Worm (Caenorhabditis elegans) whole organism, early embryonic: ENCODE results near the gene C50F4.6.
A peak's percentile ranks its signal among the peaks of the same experiment; 100 is the strongest.

ENCODE experiments used
- B0310.2 ChIP-seq: sonication (generic microtip); optimal IDR thresholded peaks from 2 replicates; lab custom pipeline; 2016; ENCODE audit warnings: mild to moderate bottlenecking, missing genetic modification characterization, missing compliant biosample characterization
- F13C5.2 ChIP-seq: sonication (generic microtip); optimal IDR thresholded peaks from 2 replicates; lab custom pipeline; 2017; ENCODE audit warnings: mild to moderate bottlenecking, missing genetic modification characterization, inconsistent platforms, missing compliant biosample characterization
- aly-1 ChIP-seq: sonication (generic microtip); optimal IDR thresholded peaks from 2 replicates; lab custom pipeline; 2016; ENCODE audit warnings: missing genetic modification characterization, missing compliant biosample characterization
- ama-1 ChIP-seq: fragments of 150-350 bp; optimal IDR thresholded peaks from 2 replicates; lab custom pipeline; 2014
- ceh-13 ChIP-seq: fragments of 200-800 bp; sonication (Bioruptor generic); optimal IDR thresholded peaks from 2 replicates; lab custom pipeline; 2018; ENCODE audit warnings: mild to moderate bottlenecking, missing genetic modification characterization, missing compliant biosample characterization
- ceh-36 ChIP-seq: sonication (generic microtip); optimal IDR thresholded peaks from 2 replicates; lab custom pipeline; 2016; ENCODE audit warnings: missing genetic modification characterization, inconsistent platforms, missing compliant biosample characterization
- ets-7 ChIP-seq: sonication (generic microtip); optimal IDR thresholded peaks from 2 replicates; lab custom pipeline; 2016; ENCODE audit warnings: missing genotype, missing genetic modification characterization, missing compliant biosample characterization
- flt-1 ChIP-seq: fragments of 200-800 bp; sonication (Bioruptor generic); IDR thresholded peaks from 2 replicates; pipeline ENCODE4 v1.3.6; 2022; ENCODE audit warnings: missing genetic modification characterization, missing compliant biosample characterization
- hmbx-1 ChIP-seq: sonication (generic microtip); optimal IDR thresholded peaks from 2 replicates; lab custom pipeline; 2016; ENCODE audit warnings: mild to moderate bottlenecking, missing genetic modification characterization, missing compliant biosample characterization
- hmg-4 ChIP-seq: fragments of 200-800 bp; sonication (Bioruptor generic); optimal IDR thresholded peaks from 2 replicates; lab custom pipeline; 2018; ENCODE audit warnings: mild to moderate bottlenecking, missing genetic modification characterization, missing compliant biosample characterization
- hnd-1 ChIP-seq: sonication (generic microtip); optimal IDR thresholded peaks from 2 replicates; lab custom pipeline; 2016; ENCODE audit warnings: missing genetic modification characterization, missing compliant biosample characterization
- pes-1 ChIP-seq: fragments of 200-800 bp; sonication (Bioruptor generic); IDR thresholded peaks from 2 replicates; pipeline ENCODE4 v1.3.6; 2022; ENCODE audit warnings: missing genetic modification reagents, missing genetic modification characterization, missing compliant biosample characterization
- scrt-1 ChIP-seq: fragments of 200-800 bp; sonication (Bioruptor generic); IDR thresholded peaks from 2 replicates; pipeline ENCODE4 v1.3.6; 2022; ENCODE audit warnings: missing genetic modification characterization, missing compliant biosample characterization
- sea-1 ChIP-seq: fragments of 200-800 bp; sonication (Bioruptor generic); conservative IDR thresholded peaks from 2 replicates; pipeline ENCODE4 v1.3.6; 2022; ENCODE audit warnings: missing genetic modification characterization, missing compliant biosample characterization
- tbx-11 ChIP-seq: fragments of 200-800 bp; sonication (Bioruptor generic); IDR thresholded peaks from 2 replicates; pipeline ENCODE4 v1.3.6; 2022; ENCODE audit warnings: missing genetic modification characterization, missing compliant biosample characterization
- tbx-37 ChIP-seq: fragments of 200-800 bp; sonication (Bioruptor generic); conservative IDR thresholded peaks from 2 replicates; pipeline ENCODE4 v1.3.6; 2022; ENCODE audit warnings: missing genetic modification reagents, missing genetic modification characterization, missing compliant biosample characterization
- tra-4 ChIP-seq: sonication (generic microtip); optimal IDR thresholded peaks from 2 replicates; lab custom pipeline; 2017; ENCODE audit warnings: missing genetic modification characterization, missing compliant biosample characterization

Gene C50F4.6

ce11 chrV:9568707-9569106, 22.8 kb downstream of the C50F4.6 start, which contains the start of gene F25B3.4:
F25B3.4 (minus strand) TSS chrV:9568807.
- no peak for TF ChIP-seq scrt-1 (GFP tag; lab: Robert Waterston, UW)
- no peak for TF ChIP-seq sea-1
- TF ChIP-seq ceh-13, result no peak
- no peak for TF ChIP-seq ets-7 (tag; lab: Kevin White, UChicago)
- TF ChIP-seq ama-1, result no peak
- no peak for TF ChIP-seq F13C5.2
- no peak for TF ChIP-seq hmbx-1 (tag; lab: Kevin White, UChicago)

- TF ChIP-seq ama-1 (no peak), hnd-1 (tag; lab: Kevin White, UChicago) (no peak), hmg-4 (GFP tag; lab: Kevin White, UChicago) (no peak), ceh-13 (no peak), B0310.2 (tag; lab: Kevin White, UChicago) (no peak), pes-1 (GFP tag; lab: Robert Waterston, UW) (no peak), tbx-11 (GFP tag; lab: Robert Waterston, UW) (no peak), tra-4 (tag; lab: Kevin White, UChicago) (no peak), aly-1 (tag; lab: Kevin White, UChicago) (no peak), F13C5.2 (no peak), ceh-36 (tag; lab: Kevin White, UChicago) (no peak), scrt-1 (GFP tag; lab: Robert Waterston, UW) (no peak), flt-1 (no peak)
Observed at ce11 chrV:9570197-9570596, 24.3 kb downstream of the C50F4.6 start, which contains the start of gene F25B3.5. F25B3.5 (minus strand) TSS chrV:9570297.

ce11 chrV:9571056-9571455, 25.2 kb downstream of the C50F4.6 start:
- TF ChIP-seq aly-1 (tag; lab: Kevin White, UChicago) (no peak), hnd-1 (tag; lab: Kevin White, UChicago) (no peak), ama-1 (no peak), ceh-36 (tag; lab: Kevin White, UChicago) (no peak), tbx-37 (GFP tag; lab: Robert Waterston, UW) (no peak), ceh-13 (no peak), flt-1 (no peak), tbx-11 (GFP tag; lab: Robert Waterston, UW) (no peak), hmbx-1 (tag; lab: Kevin White, UChicago) (no peak), B0310.2 (tag; lab: Kevin White, UChicago) (no peak), pes-1 (GFP tag; lab: Robert Waterston, UW) (no peak), sea-1 (no peak), scrt-1 (GFP tag; lab: Robert Waterston, UW) (no peak), hmg-4 (GFP tag; lab: Kevin White, UChicago) (no peak), ets-7 (tag; lab: Kevin White, UChicago) (no peak), F13C5.2 (no peak), tra-4 (tag; lab: Kevin White, UChicago) (no peak)

ce11 chrV:9571673-9572072, 25.8 kb downstream of the C50F4.6 start:
- TF ChIP-seq flt-1, result no peak
- TF ChIP-seq hnd-1 (tag; lab: Kevin White, UChicago), result no peak
- TF ChIP-seq pes-1 (GFP tag; lab: Robert Waterston, UW), result no peak
- TF ChIP-seq hmbx-1 (tag; lab: Kevin White, UChicago), result no peak
- no peak for TF ChIP-seq ets-7 (tag; lab: Kevin White, UChicago)
- TF ChIP-seq tra-4 (tag; lab: Kevin White, UChicago), result no peak
- TF ChIP-seq aly-1 (tag; lab: Kevin White, UChicago), result no peak
- no peak for TF ChIP-seq ceh-13
- TF ChIP-seq ama-1, result no peak
- TF ChIP-seq tbx-37 (GFP tag; lab: Robert Waterston, UW), result no peak
- no peak for TF ChIP-seq tbx-11 (GFP tag; lab: Robert Waterston, UW)
- TF ChIP-seq ceh-36 (tag; lab: Kevin White, UChicago), result no peak
- no peak for TF ChIP-seq F13C5.2
- TF ChIP-seq B0310.2 (tag; lab: Kevin White, UChicago), result no peak
- TF ChIP-seq sea-1, result no peak

- TF ChIP-seq pes-1 (GFP tag; lab: Robert Waterston, UW) (no peak), tbx-37 (GFP tag; lab: Robert Waterston, UW) (no peak), sea-1 (no peak), ceh-36 (tag; lab: Kevin White, UChicago) (no peak), aly-1 (tag; lab: Kevin White, UChicago) (no peak), ets-7 (tag; lab: Kevin White, UChicago) (no peak), hnd-1 (tag; lab: Kevin White, UChicago) (no peak), tbx-11 (GFP tag; lab: Robert Waterston, UW) (no peak)
Observed at ce11 chrV:9576991-9577390, 31.1 kb downstream of the C50F4.6 start, which contains the start of gene F25B3.2. F25B3.2 (plus strand) TSS chrV:9577291.

- TF ChIP-seq pes-1 (GFP tag; lab: Robert Waterston, UW) (no peak; the same call in 1 of the 2 replicates), ets-7 (tag; lab: Kevin White, UChicago) (no peak), B0310.2 (tag; lab: Kevin White, UChicago) (no peak), aly-1 (tag; lab: Kevin White, UChicago) (no peak), tbx-11 (GFP tag; lab: Robert Waterston, UW) (peak; percentile 14; the same call in 1 of the 2 replicates), hmg-4 (GFP tag; lab: Kevin White, UChicago) (no peak), hmbx-1 (tag; lab: Kevin White, UChicago) (no peak), F13C5.2 (peak; percentile 79), tra-4 (tag; lab: Kevin White, UChicago) (no peak), flt-1 (peak; percentile 50; the same call in 1 of the 2 replicates), sea-1 (no peak), ama-1 (no peak), ceh-36 (tag; lab: Kevin White, UChicago) (peak; percentile 39), ceh-13 (peak; percentile 42), scrt-1 (GFP tag; lab: Robert Waterston, UW) (peak; percentile 41; the same call in 1 of the 2 replicates), hnd-1 (tag; lab: Kevin White, UChicago) (peak; percentile 6), tbx-37 (GFP tag; lab: Robert Waterston, UW) (peak; percentile 62)
Observed at ce11 chrV:9582594-9583322, 36.9 kb downstream of the C50F4.6 start, which contains the start of gene rtfo-1. rtfo-1 (minus strand) TSS chrV:9582644.

ce11 chrV:9583323-9583644, 37.4 kb downstream of the C50F4.6 start, which contains the start of gene K09G1.1:
K09G1.1 (plus strand) TSS chrV:9583545.
- TF ChIP-seq tbx-11 (GFP tag; lab: Robert Waterston, UW) (no peak), F13C5.2 (no peak), ama-1 (no peak), tra-4 (tag; lab: Kevin White, UChicago) (no peak), pes-1 (GFP tag; lab: Robert Waterston, UW) (no peak), sea-1 (no peak), hmg-4 (GFP tag; lab: Kevin White, UChicago) (no peak), ceh-36 (tag; lab: Kevin White, UChicago) (no peak)
